Worm (Caenorhabditis elegans) whole organism, L1 larva: ENCODE measurements around the gene ugt-17.

Experiments used
- aha-1 ChIP-seq: fragments of 150-350 bp; optimal IDR thresholded peaks from 2 replicates; lab custom pipeline; 2014; ENCODE audit warnings: missing biosample characterization, missing genetic modification characterization
- ceh-90 ChIP-seq: sonication (generic microtip); optimal IDR thresholded peaks from 2 replicates; lab custom pipeline; 2016; ENCODE audit warnings: missing genetic modification characterization, missing compliant biosample characterization
- egl-27 ChIP-seq, 2 experiments: fragments of 150-350 bp in 1 of 2; sonication (generic microtip); optimal IDR thresholded peaks; 3 replicates each; lab custom pipeline; 2017 to 2018; ENCODE audit warnings: missing biosample characterization in 2 of 2, missing genetic modification characterization in 2 of 2, missing genetic modification reagents in 2 of 2
- fos-1 ChIP-seq: fragments of 150-350 bp; optimal IDR thresholded peaks from 2 replicates; lab custom pipeline; 2014; ENCODE audit warnings: missing biosample characterization, missing genetic modification characterization
- lin-13 ChIP-seq: fragments of 150-350 bp; optimal IDR thresholded peaks from 2 replicates; lab custom pipeline; 2014; ENCODE audit warnings: missing biosample characterization, missing genetic modification reagents, missing genetic modification characterization
- mep-1 ChIP-seq: fragments of 150-350 bp; optimal IDR thresholded peaks from 2 replicates; lab custom pipeline; 2014; ENCODE audit warnings: missing biosample characterization, missing genetic modification characterization
- nhr-20 ChIP-seq: sonication (generic microtip); optimal IDR thresholded peaks from 2 replicates; lab custom pipeline; 2016; ENCODE audit warnings: mild to moderate bottlenecking, missing genetic modification characterization, missing compliant biosample characterization
- nhr-76 ChIP-seq: sonication (generic microtip); optimal IDR thresholded peaks from 2 replicates; lab custom pipeline; 2017; ENCODE audit warnings: missing biosample characterization, missing genetic modification characterization
- sox-4 ChIP-seq: sonication (generic microtip); optimal IDR thresholded peaks from 2 replicates; lab custom pipeline; 2016; ENCODE audit warnings: missing genetic modification characterization, missing compliant biosample characterization
- unc-30 ChIP-seq: sonication (generic microtip); optimal IDR thresholded peaks from 2 replicates; lab custom pipeline; 2017; ENCODE audit warnings: missing biosample characterization, missing genetic modification characterization
- unc-62 ChIP-seq: fragments of 150-350 bp; optimal IDR thresholded peaks from 2 replicates; lab custom pipeline; 2014; ENCODE audit warnings: missing biosample characterization, missing genetic modification reagents, missing genetic modification characterization

- TF ChIP-seq mep-1 (no peak), unc-30 (tag; lab: Kevin White, UChicago) (no peak), sox-4 (tag; lab: Kevin White, UChicago) (no peak), lin-13 (GFP tag; lab: Kevin White, UChicago) (no peak), fos-1 (tag; lab: Kevin White, UChicago) (no peak), ceh-90 (tag; lab: Kevin White, UChicago) (no peak), nhr-76 (tag; lab: Kevin White, UChicago) (no peak), aha-1 (tag; lab: Kevin White, UChicago) (no peak), nhr-20 (tag; lab: Kevin White, UChicago) (no peak), egl-27 (tag; optimal IDR thresholded peaks at IDR 0.05; lab: Kevin White, UChicago) (no peak), unc-62 (GFP tag; lab: Kevin White, UChicago) (no peak)
Measured at ce11 chrV:10101916-10102315, 2.8 kb downstream of the ugt-17 start, which contains the start of gene C08B6.14.
